Worm (Caenorhabditis elegans) whole organism, mixed stage, embryonic: Measurements from ENCODE around the gene alg-1.

ENCODE experiments used
- M03D4.4 ChIP-seq: sonication (generic microtip); optimal IDR thresholded peaks from 2 replicates; lab custom pipeline; 2017; ENCODE audit warnings: mild to moderate bottlenecking, missing genetic modification characterization, missing compliant biosample characterization
- bed-3 ChIP-seq: fragments of 200-800 bp; sonication (Bioruptor generic); optimal IDR thresholded peaks from 3 replicates; lab custom pipeline; 2018; ENCODE audit warnings: mild to moderate bottlenecking, missing genetic modification characterization, moderate library complexity, missing compliant biosample characterization
- blmp-1 ChIP-seq: fragments of 150-350 bp; optimal IDR thresholded peaks from 2 replicates; lab custom pipeline; 2014; ENCODE audit warnings: missing biosample characterization, missing genetic modification characterization
- ceh-39 ChIP-seq: fragments of 150-350 bp; optimal IDR thresholded peaks from 2 replicates; lab custom pipeline; 2014; ENCODE audit warnings: missing biosample characterization, missing genetic modification characterization
- ceh-43 ChIP-seq: fragments of 200-800 bp; sonication (Bioruptor generic); optimal IDR thresholded peaks from 2 replicates; lab custom pipeline; 2018; ENCODE audit warnings: mild to moderate bottlenecking, missing genetic modification characterization, moderate library complexity, missing compliant biosample characterization
- ces-1 ChIP-seq: fragments of 150-350 bp; optimal IDR thresholded peaks from 2 replicates; lab custom pipeline; 2014; ENCODE audit warnings: missing biosample characterization, missing genetic modification reagents, missing genetic modification characterization
- cnd-1 ChIP-seq: fragments of 200-800 bp; sonication (Bioruptor generic); optimal IDR thresholded peaks from 2 replicates; lab custom pipeline; 2018; ENCODE audit warnings: mild to moderate bottlenecking, missing genetic modification characterization, missing compliant biosample characterization
- drap-1 ChIP-seq: fragments of 200-800 bp; sonication (Bioruptor generic); optimal IDR thresholded peaks from 3 replicates; lab custom pipeline; 2018; ENCODE audit warnings: mild to moderate bottlenecking, missing genetic modification characterization, missing compliant biosample characterization
- elt-1 ChIP-seq: sonication (generic microtip); optimal IDR thresholded peaks from 2 replicates; lab custom pipeline; 2017; ENCODE audit warnings: missing genetic modification characterization, mild to moderate bottlenecking, missing compliant biosample characterization, antibody characterized with exemption, moderate library complexity, borderline replicate concordance; ENCODE audit not compliant: insufficient read depth
- elt-3 ChIP-seq: fragments of 150-350 bp; optimal IDR thresholded peaks from 2 replicates; lab custom pipeline; 2014; ENCODE audit warnings: missing biosample characterization, missing genetic modification characterization
- ham-2 ChIP-seq: fragments of 200-800 bp; sonication (Bioruptor generic); optimal IDR thresholded peaks from 2 replicates; lab custom pipeline; 2018; ENCODE audit warnings: mild to moderate bottlenecking, missing genetic modification characterization, missing compliant biosample characterization
- hlh-1 ChIP-seq: fragments of 150-350 bp; optimal IDR thresholded peaks from 2 replicates; lab custom pipeline; 2014; ENCODE audit warnings: missing biosample characterization, missing genetic modification reagents, missing genetic modification characterization
- lin-13 ChIP-seq: fragments of 150-350 bp; optimal IDR thresholded peaks from 2 replicates; lab custom pipeline; 2014; ENCODE audit warnings: missing biosample characterization, missing genetic modification characterization
- lin-32 ChIP-seq: fragments of 200-800 bp; sonication (Bioruptor generic); optimal IDR thresholded peaks from 2 replicates; lab custom pipeline; 2018; ENCODE audit warnings: mild to moderate bottlenecking, missing genetic modification characterization, missing compliant biosample characterization
- lsy-2 ChIP-seq: fragments of 150-350 bp; optimal IDR thresholded peaks from 2 replicates; lab custom pipeline; 2014; ENCODE audit warnings: missing biosample characterization, missing genetic modification characterization
- mep-1 ChIP-seq: fragments of 150-350 bp; optimal IDR thresholded peaks from 2 replicates; lab custom pipeline; 2017; ENCODE audit warnings: missing biosample characterization, missing genetic modification reagents, missing genetic modification characterization, inconsistent platforms
- mls-2 ChIP-seq: sonication (generic microtip); optimal IDR thresholded peaks from 2 replicates; lab custom pipeline; 2016; ENCODE audit warnings: mild to moderate bottlenecking, missing genetic modification characterization, moderate library complexity, missing compliant biosample characterization
- nhr-12 ChIP-seq: fragments of 150-350 bp; optimal IDR thresholded peaks from 2 replicates; lab custom pipeline; 2014; ENCODE audit warnings: missing biosample characterization, missing genetic modification characterization
- nhr-237 ChIP-seq: fragments of 150-350 bp; optimal IDR thresholded peaks from 2 replicates; lab custom pipeline; 2014; ENCODE audit warnings: missing biosample characterization, missing genetic modification characterization
- nhr-28 ChIP-seq: fragments of 150-350 bp; optimal IDR thresholded peaks from 2 replicates; lab custom pipeline; 2014; ENCODE audit warnings: missing biosample characterization, missing genetic modification characterization
- nhr-76 ChIP-seq: sonication (generic microtip); optimal IDR thresholded peaks from 2 replicates; lab custom pipeline; 2017; ENCODE audit warnings: missing biosample characterization, missing genetic modification characterization
- pha-4 ChIP-seq: fragments of 150-350 bp; optimal IDR thresholded peaks from 2 replicates; lab custom pipeline; 2018; ENCODE audit warnings: missing biosample characterization, missing genetic modification reagents, missing genetic modification characterization
- snpc-4 ChIP-seq: fragments of 150-350 bp; optimal IDR thresholded peaks from 2 replicates; lab custom pipeline; 2014; ENCODE audit warnings: missing biosample characterization, missing genetic modification characterization
- sptf-1 ChIP-seq: sonication (generic microtip); optimal IDR thresholded peaks from 2 replicates; lab custom pipeline; 2017; ENCODE audit warnings: mild to moderate bottlenecking, missing genetic modification characterization, moderate library complexity, missing compliant biosample characterization
- unc-120 ChIP-seq: sonication (generic microtip); optimal IDR thresholded peaks from 2 replicates; lab custom pipeline; 2017; ENCODE audit warnings: missing genetic modification characterization, missing compliant biosample characterization; ENCODE audit not compliant: poor library complexity, severe bottlenecking
- unc-39 ChIP-seq: fragments of 150-350 bp; optimal IDR thresholded peaks from 2 replicates; lab custom pipeline; 2014; ENCODE audit warnings: missing biosample characterization, missing genetic modification characterization
- unc-62 ChIP-seq: fragments of 150-350 bp; optimal IDR thresholded peaks from 2 replicates; lab custom pipeline; 2014; ENCODE audit warnings: missing biosample characterization, missing genetic modification reagents, missing genetic modification characterization
- zip-8 ChIP-seq: fragments of 150-350 bp; optimal IDR thresholded peaks from 2 replicates; lab custom pipeline; 2014; ENCODE audit warnings: missing biosample characterization, missing genetic modification characterization
- ztf-11 ChIP-seq: fragments of 150-350 bp; optimal IDR thresholded peaks from 2 replicates; lab custom pipeline; 2014; ENCODE audit warnings: missing biosample characterization, missing genetic modification characterization

alg-1 gene

DNA sequence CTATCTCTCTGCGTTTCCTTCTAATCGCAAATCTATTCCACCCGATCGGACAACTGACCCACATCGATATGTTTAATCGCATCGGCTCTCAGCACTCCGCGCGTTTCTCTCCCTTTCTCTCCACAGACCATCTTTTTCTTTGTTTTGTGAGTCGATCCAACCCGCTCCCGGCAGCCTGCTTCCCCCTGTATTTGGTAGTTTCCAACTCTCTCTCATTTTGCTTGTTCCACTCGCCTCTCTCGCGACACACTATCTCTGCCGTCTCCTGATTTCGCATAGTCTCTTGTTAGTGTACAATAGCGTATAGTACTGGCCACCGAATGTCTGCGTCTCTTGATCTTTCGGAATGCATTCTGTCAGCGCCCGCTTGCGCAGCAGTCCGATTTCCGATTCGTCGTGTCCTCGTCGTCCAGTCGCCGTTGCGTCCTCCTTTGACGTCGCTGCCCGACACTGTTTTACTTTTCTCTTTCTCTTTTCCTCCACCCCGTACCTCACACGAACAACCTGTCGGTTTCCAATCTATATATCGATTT, 1.8 kb downstream of the alg-1 start:
- TF ChIP-seq unc-62 (GFP tag; lab: Kevin White, UChicago) = peak; percentile 30
- peak; percentile 12 for TF ChIP-seq drap-1 (GFP tag; lab: Kevin White, UChicago)
- TF ChIP-seq elt-3 = no peak
- no peak for TF ChIP-seq nhr-76 (tag; lab: Kevin White, UChicago)
- TF ChIP-seq pha-4 (tag; lab: Kevin White, UChicago) = peak; percentile 32
- TF ChIP-seq ztf-11 (tag; lab: Kevin White, UChicago) = peak; percentile 22
- peak; percentile 21 for TF ChIP-seq mep-1 (tag; lab: Kevin White, UChicago)
- TF ChIP-seq unc-120 = peak; percentile 86
- TF ChIP-seq ceh-39 (tag; lab: Kevin White, UChicago) = peak; percentile 23
- TF ChIP-seq nhr-237 (tag; lab: Kevin White, UChicago) = peak; percentile 29
- peak; percentile 25 for TF ChIP-seq sptf-1 (tag; lab: Kevin White, UChicago)
- peak; percentile 3 for TF ChIP-seq lin-13
- TF ChIP-seq ham-2 (GFP tag; lab: Kevin White, UChicago) = peak; percentile 98
- peak; percentile 87 for TF ChIP-seq hlh-1
- TF ChIP-seq mls-2 (tag; lab: Kevin White, UChicago) = peak; percentile 11
- TF ChIP-seq ces-1 (GFP tag; lab: Kevin White, UChicago) = no peak
- no peak for TF ChIP-seq unc-39 (tag; lab: Kevin White, UChicago)
- no peak for TF ChIP-seq M03D4.4
- TF ChIP-seq bed-3 = no peak
- no peak for TF ChIP-seq snpc-4 (tag; lab: Kevin White, UChicago)
- TF ChIP-seq cnd-1 (tag; lab: Kevin White, UChicago) = peak; percentile 42

DNA sequence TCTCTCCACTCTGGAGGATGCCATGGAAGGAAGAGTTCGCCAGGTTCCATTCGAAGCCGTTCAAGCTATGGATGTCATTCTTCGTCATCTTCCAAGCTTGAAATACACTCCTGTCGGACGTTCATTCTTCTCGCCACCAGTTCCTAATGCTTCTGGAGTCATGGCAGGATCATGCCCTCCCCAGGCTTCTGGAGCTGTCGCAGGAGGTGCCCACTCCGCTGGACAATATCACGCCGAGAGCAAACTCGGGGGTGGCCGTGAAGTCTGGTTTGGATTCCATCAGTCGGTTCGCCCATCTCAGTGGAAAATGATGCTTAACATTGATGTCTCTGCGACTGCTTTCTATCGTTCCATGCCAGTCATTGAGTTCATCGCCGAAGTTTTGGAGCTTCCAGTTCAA, 3.4 kb downstream of the alg-1 start:
- TF ChIP-seq ham-2 (GFP tag; lab: Kevin White, UChicago) (no peak), elt-1 (tag; lab: Kevin White, UChicago) (no peak), unc-39 (tag; lab: Kevin White, UChicago) (no peak), bed-3 (no peak), lin-32 (GFP tag; lab: Kevin White, UChicago) (no peak), nhr-237 (tag; lab: Kevin White, UChicago) (no peak), ceh-39 (tag; lab: Kevin White, UChicago) (no peak)

DNA sequence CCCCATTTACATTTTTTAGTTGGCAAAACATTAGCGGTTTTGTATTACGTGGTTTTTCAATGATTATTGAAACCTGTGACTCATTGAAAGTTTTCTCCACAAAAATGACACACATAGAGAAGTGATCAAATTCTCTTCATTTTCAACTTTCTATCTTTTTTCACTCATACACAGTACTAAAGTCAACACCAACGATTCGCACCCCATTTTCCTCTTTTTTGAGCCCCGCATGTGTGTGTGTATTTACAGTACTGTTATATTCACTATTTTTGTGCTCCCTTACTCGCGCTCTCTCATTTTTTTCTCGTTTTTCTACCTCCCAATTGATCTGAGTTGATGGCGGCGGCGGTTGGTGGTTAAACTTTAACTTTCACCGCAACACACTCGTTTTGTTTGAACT, 9.5 kb downstream of the alg-1 start:
- TF ChIP-seq unc-120 = no peak
- no peak for TF ChIP-seq nhr-76 (tag; lab: Kevin White, UChicago)
- TF ChIP-seq elt-1 (tag; lab: Kevin White, UChicago) = no peak
- no peak for TF ChIP-seq lsy-2 (tag; lab: Kevin White, UChicago)
- no peak for TF ChIP-seq zip-8 (tag; lab: Kevin White, UChicago)
- TF ChIP-seq pha-4 (tag; lab: Kevin White, UChicago) = no peak
- TF ChIP-seq mep-1 (tag; lab: Kevin White, UChicago) = no peak
- TF ChIP-seq blmp-1 (tag; lab: Kevin White, UChicago) = no peak
- no peak for TF ChIP-seq M03D4.4
- no peak for TF ChIP-seq nhr-28 (tag; lab: Kevin White, UChicago)
- TF ChIP-seq ceh-43 (GFP tag; lab: Kevin White, UChicago) = no peak
- TF ChIP-seq sptf-1 (tag; lab: Kevin White, UChicago) = no peak
- TF ChIP-seq nhr-12 (tag; lab: Kevin White, UChicago) = no peak

ce11 chrX:13959383-13959782, 10.5 kb downstream of the alg-1 start:
- TF ChIP-seq ztf-11 (tag; lab: Kevin White, UChicago) = no peak
- TF ChIP-seq ceh-43 (GFP tag; lab: Kevin White, UChicago) = no peak
- TF ChIP-seq lin-13 = no peak
- no peak for TF ChIP-seq nhr-237 (tag; lab: Kevin White, UChicago)
- TF ChIP-seq nhr-28 (tag; lab: Kevin White, UChicago) = no peak

- TF ChIP-seq bed-3 (no peak), ham-2 (GFP tag; lab: Kevin White, UChicago) (no peak), nhr-28 (tag; lab: Kevin White, UChicago) (no peak)
- TF ChIP-seq, all 35 proteins: peak for 0
Observed at ce11 chrX:13959849-13960248, 10.9 kb downstream of the alg-1 start, which contains the start of gene syx-2. TSS of gene syx-2 (plus strand) at chrX:13960149.
